Worm (Caenorhabditis elegans) whole organism, young adult: ENCODE measurements around the gene daf-5.

Experiments used
- B0019.2 ChIP-seq: fragments of 200-800 bp; sonication (Bioruptor generic); conservative IDR thresholded peaks from 2 replicates; pipeline ENCODE4 v1.3.6; 2022; ENCODE audit warnings: missing genetic modification reagents, missing genetic modification characterization, missing compliant biosample characterization
- B0035.1 ChIP-seq: sonication (generic microtip); optimal IDR thresholded peaks from 2 replicates; lab custom pipeline; 2016; ENCODE audit warnings: missing genetic modification characterization, mild to moderate bottlenecking, missing compliant biosample characterization, missing genotype, missing genetic modification reagents
- F22D6.2 ChIP-seq: sonication (generic microtip); optimal IDR thresholded peaks from 2 replicates; lab custom pipeline; 2016; ENCODE audit warnings: mild to moderate bottlenecking, missing genetic modification characterization, missing compliant biosample characterization
- F23B12.7 ChIP-seq: sonication (generic microtip); optimal IDR thresholded peaks from 2 replicates; lab custom pipeline; 2017; ENCODE audit warnings: missing genetic modification characterization, mild to moderate bottlenecking, missing compliant biosample characterization, antibody characterized with exemption, moderate library complexity; ENCODE audit not compliant: insufficient read depth
- F39B2.1 ChIP-seq: fragments of 200-800 bp; sonication (Bioruptor generic); IDR thresholded peaks from 2 replicates; pipeline ENCODE4 v1.3.6; 2022; ENCODE audit warnings: missing genetic modification reagents, missing genetic modification characterization, missing compliant biosample characterization
- T07F8.4 ChIP-seq: sonication (generic microtip); optimal IDR thresholded peaks from 2 replicates; lab custom pipeline; 2016; ENCODE audit warnings: mild to moderate bottlenecking, missing genetic modification characterization, moderate library complexity, missing compliant biosample characterization
- Y53G8AR.9 ChIP-seq: fragments of 200-800 bp; sonication (Bioruptor generic); conservative IDR thresholded peaks from 2 replicates; pipeline ENCODE4 v1.3.6; 2022; ENCODE audit warnings: missing genetic modification reagents, missing genetic modification characterization, missing compliant biosample characterization
- Y67H2A.10 ChIP-seq: fragments of 200-800 bp; sonication (Bioruptor generic); conservative IDR thresholded peaks from 2 replicates; pipeline ENCODE4 v1.3.6; 2022; ENCODE audit warnings: missing genetic modification reagents, missing genetic modification characterization, missing compliant biosample characterization
- ccch-3 ChIP-seq: fragments of 200-800 bp; sonication (Bioruptor generic); optimal IDR thresholded peaks from 2 replicates; lab custom pipeline; 2018; ENCODE audit warnings: mild to moderate bottlenecking, missing genetic modification characterization, missing compliant biosample characterization
- ceh-27 ChIP-seq: fragments of 200-800 bp; sonication (Bioruptor generic); optimal IDR thresholded peaks from 2 replicates; lab custom pipeline; 2018; ENCODE audit warnings: mild to moderate bottlenecking, missing genetic modification characterization, moderate library complexity, missing compliant biosample characterization
- ceh-58 ChIP-seq: fragments of 200-800 bp; sonication (Bioruptor generic); IDR thresholded peaks from 2 replicates; pipeline ENCODE4 v1.3.6; 2022; ENCODE audit warnings: missing genetic modification characterization, missing compliant biosample characterization
- ceh-79 ChIP-seq: sonication (generic microtip); optimal IDR thresholded peaks from 2 replicates; lab custom pipeline; 2017; ENCODE audit warnings: mild to moderate bottlenecking, missing genetic modification characterization, missing compliant biosample characterization
- chd-7 ChIP-seq: sonication (generic microtip); optimal IDR thresholded peaks from 2 replicates; lab custom pipeline; 2016; ENCODE audit warnings: mild to moderate bottlenecking, missing genetic modification characterization, moderate library complexity, missing compliant biosample characterization
- efl-1 ChIP-seq: fragments of 150-350 bp; optimal IDR thresholded peaks from 2 replicates; lab custom pipeline; 2014; ENCODE audit warnings: missing biosample characterization, missing genetic modification reagents, missing genetic modification characterization
- egl-44 ChIP-seq: fragments of 200-800 bp; sonication (Bioruptor generic); IDR thresholded peaks from 2 replicates; pipeline ENCODE4 v1.3.6; 2022; ENCODE audit warnings: missing genetic modification reagents, missing genetic modification characterization, missing compliant biosample characterization
- egrh-3 ChIP-seq: fragments of 200-800 bp; sonication (Bioruptor generic); IDR thresholded peaks from 2 replicates; pipeline ENCODE4 v1.3.6; 2022; ENCODE audit warnings: missing genetic modification reagents, missing genetic modification characterization, missing compliant biosample characterization
- hmg-20 ChIP-seq: fragments of 200-800 bp; sonication (Bioruptor generic); IDR thresholded peaks from 2 replicates; pipeline ENCODE4 v1.3.6; 2022; ENCODE audit warnings: missing genetic modification reagents, missing genetic modification characterization, missing compliant biosample characterization
- lin-26 ChIP-seq: fragments of 200-800 bp; sonication (Bioruptor generic); IDR thresholded peaks from 2 replicates; pipeline ENCODE4 v1.3.6; 2022; ENCODE audit warnings: missing genetic modification reagents, missing genetic modification characterization, missing compliant biosample characterization
- lin-35 ChIP-seq, 3 experiments: fragments of 150-350 bp in 2 of 3; sonication (generic microtip) in 1 of 3; optimal IDR thresholded peaks; 2 replicates each; lab custom pipeline; 2014 to 2018; ENCODE audit warnings: missing biosample characterization in 3 of 3, missing genetic modification characterization in 3 of 3, missing genetic modification reagents in 3 of 3
- lsl-1 ChIP-seq: fragments of 200-800 bp; sonication (Bioruptor generic); optimal IDR thresholded peaks from 2 replicates; lab custom pipeline; 2018; ENCODE audit warnings: mild to moderate bottlenecking, missing genetic modification characterization, moderate library complexity, missing compliant biosample characterization
- madf-6 ChIP-seq: fragments of 200-800 bp; sonication (Bioruptor generic); IDR thresholded peaks from 2 replicates; pipeline ENCODE4 v1.3.6; 2022; ENCODE audit warnings: missing genetic modification reagents, missing genetic modification characterization, missing compliant biosample characterization
- madf-8 ChIP-seq: fragments of 200-800 bp; sonication (Bioruptor generic); conservative IDR thresholded peaks from 2 replicates; pipeline ENCODE4 v1.3.6; 2022; ENCODE audit warnings: missing genetic modification reagents, missing genetic modification characterization, missing compliant biosample characterization
- mcd-1 ChIP-seq: fragments of 200-800 bp; sonication (Bioruptor generic); IDR thresholded peaks from 2 replicates; pipeline ENCODE4 v1.3.6; 2022; ENCODE audit warnings: missing genetic modification reagents, missing genetic modification characterization, missing compliant biosample characterization
- mes-4 ChIP-seq: sonication (generic microtip); optimal IDR thresholded peaks from 2 replicates; lab custom pipeline; 2016; ENCODE audit warnings: missing genotype, missing genetic modification characterization, missing compliant biosample characterization
- nfya-2 ChIP-seq: fragments of 200-800 bp; sonication (Bioruptor generic); IDR thresholded peaks from 2 replicates; pipeline ENCODE4 v1.3.6; 2022; ENCODE audit warnings: missing genetic modification reagents, missing genetic modification characterization, missing compliant biosample characterization
- nhr-120 ChIP-seq: fragments of 200-800 bp; sonication (Bioruptor generic); IDR thresholded peaks from 2 replicates; pipeline ENCODE4 v1.3.6; 2022; ENCODE audit warnings: missing genetic modification characterization, missing compliant biosample characterization
- nhr-90 ChIP-seq: sonication (generic microtip); optimal IDR thresholded peaks from 2 replicates; lab custom pipeline; 2016; ENCODE audit warnings: missing genotype, mild to moderate bottlenecking, missing genetic modification characterization, missing compliant biosample characterization
- pbrm-1 ChIP-seq: fragments of 200-800 bp; sonication (Bioruptor generic); IDR thresholded peaks from 2 replicates; pipeline ENCODE4 v1.3.6; 2022; ENCODE audit warnings: missing genetic modification reagents, missing genetic modification characterization, missing compliant biosample characterization
- rpc-1 ChIP-seq, 2 experiments: fragments of 150-350 bp in 1 of 2; sonication (generic microtip) in 1 of 2; optimal IDR thresholded peaks; 2 replicates each; lab custom pipeline; 2014 to 2018; ENCODE audit warnings: missing biosample characterization in 1 of 2, missing genetic modification characterization in 1 of 2, missing genetic modification reagents in 1 of 2, missing genotype in 1 of 2
- snpc-1.3 ChIP-seq: sonication (generic microtip); optimal IDR thresholded peaks from 2 replicates; lab custom pipeline; 2017; ENCODE audit warnings: missing genetic modification characterization, mild to moderate bottlenecking, missing compliant biosample characterization, antibody characterized with exemption, moderate library complexity, missing genotype, missing genetic modification reagents; ENCODE audit not compliant: insufficient read depth
- tbx-9 ChIP-seq: sonication (generic microtip); optimal IDR thresholded peaks from 2 replicates; lab custom pipeline; 2016; ENCODE audit warnings: borderline replicate concordance, missing genetic modification characterization, inconsistent platforms, missing compliant biosample characterization
- xnd-1 ChIP-seq: sonication (generic microtip); optimal IDR thresholded peaks from 2 replicates; lab custom pipeline; 2016; ENCODE audit warnings: missing genotype, missing genetic modification reagents, missing genetic modification characterization, missing compliant biosample characterization
- zfh-2 ChIP-seq: fragments of 200-800 bp; sonication (Bioruptor generic); conservative IDR thresholded peaks from 2 replicates; pipeline ENCODE4 v1.3.6; 2022; ENCODE audit warnings: missing genetic modification reagents, missing genetic modification characterization, missing compliant biosample characterization
- ztf-18 ChIP-seq: sonication (generic microtip); optimal IDR thresholded peaks from 2 replicates; lab custom pipeline; 2016; ENCODE audit warnings: missing genotype, mild to moderate bottlenecking, missing genetic modification characterization, missing compliant biosample characterization
- ztf-26 ChIP-seq: sonication (generic microtip); optimal IDR thresholded peaks from 2 replicates; lab custom pipeline; 2017; ENCODE audit warnings: missing genetic modification characterization, missing compliant biosample characterization
- ztf-3 ChIP-seq: fragments of 200-800 bp; sonication (Bioruptor generic); optimal IDR thresholded peaks from 2 replicates; lab custom pipeline; 2018; ENCODE audit warnings: mild to moderate bottlenecking, missing genetic modification characterization, missing compliant biosample characterization
- ztf-6 ChIP-seq: fragments of 200-800 bp; sonication (Bioruptor generic); IDR thresholded peaks from 2 replicates; pipeline ENCODE4 v1.3.6; 2022; ENCODE audit warnings: missing genetic modification reagents, missing genetic modification characterization, missing compliant biosample characterization

Gene daf-5

DNA sequence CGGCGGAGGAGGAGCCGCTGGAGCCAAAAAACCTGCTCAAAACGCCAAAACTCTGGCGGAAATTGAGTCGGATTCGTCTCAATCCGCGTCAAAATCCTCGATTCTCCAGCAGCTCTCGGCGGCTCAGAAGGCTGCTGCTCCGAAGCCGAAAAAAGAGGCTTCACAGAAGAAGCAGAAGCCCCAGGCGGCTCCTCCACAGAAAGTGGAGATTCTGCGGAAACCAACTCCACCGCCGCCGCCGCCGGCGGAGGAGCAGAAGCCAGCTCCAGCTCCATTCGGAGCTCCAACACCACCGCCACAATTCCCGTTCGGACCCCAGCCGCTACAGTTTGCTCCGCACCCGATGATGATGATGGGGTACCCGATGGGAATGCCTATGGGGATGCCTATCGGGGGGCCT lies 34.8 kb upstream of the daf-5 start:
- TF ChIP-seq egrh-3 (GFP tag; lab: Robert Waterston, UW), result peak; percentile 93
- 0 out of 2 replicates have a peak, but pooled peaks have one; percentile 7 for TF ChIP-seq mcd-1 (GFP tag; lab: Robert Waterston, UW)
- TF ChIP-seq zfh-2 (GFP tag; lab: Robert Waterston, UW), result peak; percentile 87
- TF ChIP-seq efl-1 (GFP tag; lab: Kevin White, UChicago), result no peak
- TF ChIP-seq mes-4 (tag; lab: Kevin White, UChicago), result no peak

DNA sequence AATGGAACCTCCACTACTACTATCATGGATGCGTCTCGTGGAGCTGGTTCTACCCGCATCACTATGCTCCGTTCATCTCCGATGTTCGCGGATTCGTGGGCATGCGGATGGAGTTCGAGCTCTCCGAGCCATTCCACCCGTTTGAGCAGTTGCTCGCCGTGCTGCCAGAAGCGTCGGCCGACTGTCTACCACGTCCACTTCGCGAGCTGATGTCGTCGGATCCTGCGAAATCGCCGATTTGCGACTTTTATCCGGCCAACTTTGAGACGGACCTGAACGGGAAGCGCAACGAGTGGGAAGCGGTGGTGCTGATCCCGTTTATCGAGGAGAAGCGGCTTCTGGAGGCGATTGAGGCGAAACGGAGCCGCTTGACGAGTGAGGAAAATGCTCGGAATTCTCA lies 25.7 kb upstream of the daf-5 start:
- peak; percentile 61; the same call in 1 of the 2 replicates for TF ChIP-seq egrh-3 (GFP tag; lab: Robert Waterston, UW)
- no peak for TF ChIP-seq madf-8 (GFP tag; lab: Robert Waterston, UW)
- no peak for TF ChIP-seq lin-35 (GFP tag; optimal IDR thresholded peaks at IDR 0.05; lab: Kevin White, UChicago)
- no peak for TF ChIP-seq efl-1 (GFP tag; lab: Kevin White, UChicago)
- no peak for TF ChIP-seq nfya-2 (GFP tag; lab: Robert Waterston, UW)
- TF ChIP-seq F39B2.1 (GFP tag; lab: Robert Waterston, UW), result no peak
- no peak for TF ChIP-seq xnd-1
- TF ChIP-seq zfh-2 (GFP tag; lab: Robert Waterston, UW), result peak; percentile 83
- TF ChIP-seq rpc-1 (optimal IDR thresholded peaks at IDR 0.05; lab: Kevin White, UChicago), result no peak
- TF ChIP-seq rpc-1 (tag; optimal IDR thresholded peaks at IDR 0.05; lab: Kevin White, UChicago), result no peak
- TF ChIP-seq F22D6.2 (tag; lab: Kevin White, UChicago), result no peak
- TF ChIP-seq ztf-3, result no peak
- TF ChIP-seq Y67H2A.10, result no peak
- TF ChIP-seq snpc-1.3 (tag; lab: Kevin White, UChicago), result no peak
- TF ChIP-seq pbrm-1 (GFP tag; lab: Robert Waterston, UW), result no peak
- TF ChIP-seq ztf-18 (tag; lab: Kevin White, UChicago), result no peak
- no peak for TF ChIP-seq F23B12.7

DNA sequence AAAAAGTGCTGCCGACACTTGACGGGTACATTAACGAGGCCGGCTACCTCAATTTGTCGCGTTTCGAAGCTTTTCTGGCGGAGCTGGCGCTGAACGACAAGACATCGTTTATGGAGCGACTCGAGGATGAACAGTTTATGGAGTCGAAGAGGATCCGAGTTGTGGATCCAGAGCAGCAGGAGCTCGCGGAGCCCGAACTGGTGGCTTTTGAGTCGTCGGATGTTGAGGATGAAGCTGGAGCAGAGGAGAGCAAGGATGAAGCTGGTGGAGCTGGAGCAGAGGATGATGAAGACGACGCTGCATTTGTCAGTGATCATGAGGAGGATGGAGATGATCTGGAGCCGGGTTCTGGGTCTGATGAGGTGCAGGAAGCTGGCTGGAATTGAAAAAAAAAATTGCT lies 22.7 kb upstream of the daf-5 start:
- TF ChIP-seq lsl-1 (GFP tag; lab: Kevin White, UChicago), result no peak
- TF ChIP-seq Y53G8AR.9 (GFP tag; lab: Robert Waterston, UW), result no peak
- peak; percentile 56 for TF ChIP-seq egrh-3 (GFP tag; lab: Robert Waterston, UW)
- TF ChIP-seq zfh-2 (GFP tag; lab: Robert Waterston, UW), result peak; percentile 82
- TF ChIP-seq F39B2.1 (GFP tag; lab: Robert Waterston, UW), result no peak
- no peak for TF ChIP-seq ztf-6 (GFP tag; lab: Robert Waterston, UW)

DNA sequence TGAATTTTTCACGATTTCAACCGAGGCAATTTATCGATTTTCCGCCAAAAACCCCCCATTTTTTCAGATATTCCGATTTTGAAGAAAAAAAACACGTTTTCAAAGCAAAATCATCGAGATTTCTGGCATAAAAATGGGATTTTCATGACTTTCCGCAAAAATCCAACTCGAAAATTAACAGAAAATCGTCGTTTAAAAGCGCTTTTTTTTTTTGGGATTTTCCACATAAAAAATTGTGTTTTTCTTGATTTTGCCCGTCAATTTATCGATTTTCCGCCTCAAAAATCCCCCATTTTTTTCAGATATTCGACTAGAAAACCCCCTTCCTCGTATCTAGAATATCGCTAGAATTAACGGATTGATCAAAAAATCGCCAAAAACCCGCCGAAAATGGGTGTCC lies 16.5 kb upstream of the daf-5 start, which contains the start of gene xrn-1:
TSS of gene xrn-1 (plus strand) at position 301 of the 400 bp plus-strand sequence.
- no peak for TF ChIP-seq T07F8.4 (tag; lab: Kevin White, UChicago)
- no peak for TF ChIP-seq chd-7
- no peak for TF ChIP-seq B0019.2 (GFP tag; lab: Robert Waterston, UW)
- TF ChIP-seq ceh-27, result no peak
- TF ChIP-seq egl-44 (GFP tag; lab: Robert Waterston, UW), result no peak
- TF ChIP-seq ccch-3 (GFP tag; lab: Kevin White, UChicago), result no peak
- TF ChIP-seq F39B2.1 (GFP tag; lab: Robert Waterston, UW), result no peak
- TF ChIP-seq ceh-79, result no peak
- no peak for TF ChIP-seq nhr-120 (GFP tag; lab: Robert Waterston, UW)
- TF ChIP-seq ceh-58, result no peak
- no peak for TF ChIP-seq B0035.1 (tag; lab: Kevin White, UChicago)

DNA sequence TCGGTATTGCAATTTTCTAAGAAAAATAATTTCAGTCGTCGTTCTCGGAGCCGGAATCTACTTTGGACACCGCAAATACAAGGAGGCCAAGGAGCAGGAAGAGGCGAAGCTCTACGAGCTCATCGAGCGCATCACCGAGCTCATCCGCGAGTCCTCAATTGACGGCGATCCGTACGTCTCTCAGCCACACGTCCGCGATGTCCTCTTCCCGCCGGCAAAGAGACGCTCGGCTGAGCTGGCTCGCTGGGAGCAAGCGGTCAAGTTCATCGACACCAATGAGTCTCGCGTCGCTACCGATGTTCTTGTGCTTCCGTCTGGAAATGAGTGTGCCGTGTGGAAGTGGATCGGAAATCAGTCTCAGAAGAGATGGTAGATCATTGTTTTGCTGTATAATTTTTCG lies 13.4 kb upstream of the daf-5 start:
- TF ChIP-seq ztf-26 (tag; lab: Kevin White, UChicago) (no peak), tbx-9 (tag; lab: Kevin White, UChicago) (no peak), lin-26 (0 out of 2 replicates have a peak, but pooled peaks have one; percentile 39), nhr-90 (tag; lab: Kevin White, UChicago) (no peak), hmg-20 (GFP tag; lab: Robert Waterston, UW) (no peak), mcd-1 (GFP tag; lab: Robert Waterston, UW) (0 out of 2 replicates have a peak, but pooled peaks have one; percentile 15), egrh-3 (GFP tag; lab: Robert Waterston, UW) (peak; percentile 69; the same call in 1 of the 2 replicates), madf-6 (peak; percentile 31; the same call in 1 of the 2 replicates), zfh-2 (GFP tag; lab: Robert Waterston, UW) (peak; percentile 88)
